Worm (Caenorhabditis elegans) whole organism, young adult: ENCODE data around the gene ascc-1.

Experiments
- B0336.3 ChIP-seq: fragments of 200-800 bp; sonication (Bioruptor generic); IDR thresholded peaks from 2 replicates; pipeline ENCODE4 v1.3.6; 2022; ENCODE audit warnings: missing genetic modification characterization, missing compliant biosample characterization
- C06A6.2 ChIP-seq: fragments of 200-800 bp; sonication (Bioruptor generic); conservative IDR thresholded peaks from 2 replicates; pipeline ENCODE4 v1.3.6; 2022; ENCODE audit warnings: missing genetic modification characterization, missing compliant biosample characterization
- F37B4.10 ChIP-seq: fragments of 200-800 bp; sonication (Bioruptor generic); IDR thresholded peaks from 2 replicates; pipeline ENCODE4 v1.3.6; 2022; ENCODE audit warnings: missing genetic modification characterization, missing compliant biosample characterization
- F57A8.1 ChIP-seq: fragments of 200-800 bp; sonication (Bioruptor generic); optimal IDR thresholded peaks from 2 replicates; lab custom pipeline; 2018; ENCODE audit warnings: mild to moderate bottlenecking, missing genetic modification characterization, moderate library complexity, missing compliant biosample characterization
- K12H6.12 ChIP-seq: fragments of 200-800 bp; sonication (Bioruptor generic); optimal IDR thresholded peaks from 2 replicates; lab custom pipeline; 2018; ENCODE audit warnings: mild to moderate bottlenecking, missing genetic modification characterization, missing compliant biosample characterization
- T07F8.4 ChIP-seq: sonication (generic microtip); optimal IDR thresholded peaks from 2 replicates; lab custom pipeline; 2016; ENCODE audit warnings: mild to moderate bottlenecking, missing genetic modification characterization, moderate library complexity, missing compliant biosample characterization
- Y53F4B.3 ChIP-seq: fragments of 200-800 bp; sonication (Bioruptor generic); IDR thresholded peaks from 2 replicates; pipeline ENCODE4 v1.3.6; 2022; ENCODE audit warnings: missing genetic modification reagents, missing genetic modification characterization, missing compliant biosample characterization
- Y53G8AR.9 ChIP-seq: fragments of 200-800 bp; sonication (Bioruptor generic); conservative IDR thresholded peaks from 2 replicates; pipeline ENCODE4 v1.3.6; 2022; ENCODE audit warnings: missing genetic modification reagents, missing genetic modification characterization, missing compliant biosample characterization
- Y56A3A.18 ChIP-seq: fragments of 200-800 bp; sonication (Bioruptor generic); IDR thresholded peaks from 2 replicates; pipeline ENCODE4 v1.3.6; 2022; ENCODE audit warnings: missing genetic modification reagents, missing genetic modification characterization, missing compliant biosample characterization
- Y67H2A.10 ChIP-seq: fragments of 200-800 bp; sonication (Bioruptor generic); conservative IDR thresholded peaks from 2 replicates; pipeline ENCODE4 v1.3.6; 2022; ENCODE audit warnings: missing genetic modification reagents, missing genetic modification characterization, missing compliant biosample characterization
- ama-1 ChIP-seq, 3 experiments: fragments of 150-350 bp in 1 of 3; sonication (generic microtip) in 2 of 3; optimal IDR thresholded peaks; 2 replicates each; lab custom pipeline; 2014 to 2018; ENCODE audit warnings: missing biosample characterization in 2 of 3, missing genetic modification characterization in 2 of 3, missing genetic modification reagents in 2 of 3
- atf-7 ChIP-seq: sonication (generic microtip); optimal IDR thresholded peaks from 2 replicates; lab custom pipeline; 2017; ENCODE audit warnings: mild to moderate bottlenecking, missing genetic modification characterization, missing compliant biosample characterization
- attf-3 ChIP-seq: fragments of 200-800 bp; sonication (Bioruptor generic); conservative IDR thresholded peaks from 2 replicates; pipeline ENCODE4 v1.3.6; 2022; ENCODE audit warnings: missing genetic modification reagents, missing genetic modification characterization, missing compliant biosample characterization
- ccch-3 ChIP-seq: fragments of 200-800 bp; sonication (Bioruptor generic); optimal IDR thresholded peaks from 2 replicates; lab custom pipeline; 2018; ENCODE audit warnings: mild to moderate bottlenecking, missing genetic modification characterization, missing compliant biosample characterization
- cebp-1 ChIP-seq, 2 experiments: fragments of 200-800 bp in 1 of 2; sonication (Bioruptor generic) in 1 of 2; sonication (generic microtip) in 1 of 2; IDR thresholded peaks in 1 of 2; optimal IDR thresholded peaks in 1 of 2; 2 replicates each; pipeline versions ENCODE4 v1.3.6 to Lab custom; 2017 to 2022; ENCODE audit warnings: missing compliant biosample characterization in 2 of 2, missing genetic modification characterization in 2 of 2, mild to moderate bottlenecking in 1 of 2, missing genetic modification reagents in 1 of 2, moderate library complexity in 1 of 2
- chd-7 ChIP-seq: sonication (generic microtip); optimal IDR thresholded peaks from 2 replicates; lab custom pipeline; 2016; ENCODE audit warnings: mild to moderate bottlenecking, missing genetic modification characterization, moderate library complexity, missing compliant biosample characterization
- dox-1 ChIP-seq: fragments of 200-800 bp; sonication (Bioruptor generic); IDR thresholded peaks from 2 replicates; pipeline ENCODE4 v1.3.6; 2022; ENCODE audit warnings: missing genetic modification reagents, missing genetic modification characterization, missing compliant biosample characterization
- egl-44 ChIP-seq: fragments of 200-800 bp; sonication (Bioruptor generic); IDR thresholded peaks from 2 replicates; pipeline ENCODE4 v1.3.6; 2022; ENCODE audit warnings: missing genetic modification reagents, missing genetic modification characterization, missing compliant biosample characterization
- egrh-3 ChIP-seq: fragments of 200-800 bp; sonication (Bioruptor generic); IDR thresholded peaks from 2 replicates; pipeline ENCODE4 v1.3.6; 2022; ENCODE audit warnings: missing genetic modification reagents, missing genetic modification characterization, missing compliant biosample characterization
- ets-4 ChIP-seq: fragments of 200-800 bp; sonication (Bioruptor generic); optimal IDR thresholded peaks from 2 replicates; lab custom pipeline; 2018; ENCODE audit warnings: mild to moderate bottlenecking, missing genetic modification characterization, missing compliant biosample characterization
- hlh-26 ChIP-seq: fragments of 200-800 bp; sonication (Bioruptor generic); conservative IDR thresholded peaks from 2 replicates; pipeline ENCODE4 v1.3.6; 2022; ENCODE audit warnings: missing genetic modification reagents, missing genetic modification characterization, missing compliant biosample characterization
- hmg-20 ChIP-seq: fragments of 200-800 bp; sonication (Bioruptor generic); IDR thresholded peaks from 2 replicates; pipeline ENCODE4 v1.3.6; 2022; ENCODE audit warnings: missing genetic modification reagents, missing genetic modification characterization, missing compliant biosample characterization
- hrde-1 ChIP-seq: sonication (generic microtip); optimal IDR thresholded peaks from 2 replicates; lab custom pipeline; 2016; ENCODE audit warnings: missing genetic modification characterization, mild to moderate bottlenecking, missing compliant biosample characterization, moderate library complexity, missing genotype, missing genetic modification reagents, borderline replicate concordance
- hsf-1 ChIP-seq: fragments of 200-800 bp; sonication (Bioruptor generic); IDR thresholded peaks from 2 replicates; pipeline ENCODE4 v1.3.6; 2022; ENCODE audit warnings: missing genetic modification reagents, missing genetic modification characterization, missing compliant biosample characterization
- let-526 ChIP-seq: fragments of 200-800 bp; sonication (Bioruptor generic); IDR thresholded peaks from 2 replicates; pipeline ENCODE4 v1.3.6; 2022; ENCODE audit warnings: missing genetic modification reagents, missing genetic modification characterization, missing compliant biosample characterization
- lin-26 ChIP-seq: fragments of 200-800 bp; sonication (Bioruptor generic); IDR thresholded peaks from 2 replicates; pipeline ENCODE4 v1.3.6; 2022; ENCODE audit warnings: missing genetic modification reagents, missing genetic modification characterization, missing compliant biosample characterization
- lin-35 ChIP-seq, 3 experiments: fragments of 150-350 bp in 2 of 3; sonication (generic microtip) in 1 of 3; optimal IDR thresholded peaks; 2 replicates each; lab custom pipeline; 2014 to 2018; ENCODE audit warnings: missing biosample characterization in 3 of 3, missing genetic modification characterization in 3 of 3, missing genetic modification reagents in 3 of 3
- lin-54 ChIP-seq: fragments of 200-800 bp; sonication (Bioruptor generic); optimal IDR thresholded peaks from 2 replicates; lab custom pipeline; 2018; ENCODE audit warnings: mild to moderate bottlenecking, missing genetic modification characterization, missing compliant biosample characterization
- madf-10 ChIP-seq: sonication (generic microtip); optimal IDR thresholded peaks from 2 replicates; lab custom pipeline; 2016; ENCODE audit warnings: mild to moderate bottlenecking, missing genetic modification characterization, missing compliant biosample characterization
- madf-3 ChIP-seq: fragments of 200-800 bp; sonication (Bioruptor generic); IDR thresholded peaks from 2 replicates; pipeline ENCODE4 v1.3.6; 2022; ENCODE audit warnings: missing genetic modification reagents, missing genetic modification characterization, missing compliant biosample characterization
- madf-6 ChIP-seq: fragments of 200-800 bp; sonication (Bioruptor generic); IDR thresholded peaks from 2 replicates; pipeline ENCODE4 v1.3.6; 2022; ENCODE audit warnings: missing genetic modification reagents, missing genetic modification characterization, missing compliant biosample characterization
- mel-28 ChIP-seq: sonication (generic microtip); optimal IDR thresholded peaks from 2 replicates; lab custom pipeline; 2016; ENCODE audit warnings: borderline replicate concordance, mild to moderate bottlenecking, missing genetic modification characterization, missing compliant biosample characterization
- nfyb-1 ChIP-seq: fragments of 200-800 bp; sonication (Bioruptor generic); IDR thresholded peaks from 2 replicates; pipeline ENCODE4 v1.3.6; 2022; ENCODE audit warnings: missing genetic modification reagents, missing genetic modification characterization, missing compliant biosample characterization
- pbrm-1 ChIP-seq: fragments of 200-800 bp; sonication (Bioruptor generic); IDR thresholded peaks from 2 replicates; pipeline ENCODE4 v1.3.6; 2022; ENCODE audit warnings: missing genetic modification reagents, missing genetic modification characterization, missing compliant biosample characterization
- pha-4 ChIP-seq: fragments of 150-350 bp; sonication (generic microtip); optimal IDR thresholded peaks from 2 replicates; lab custom pipeline; 2014; ENCODE audit warnings: missing biosample characterization, missing genetic modification reagents, missing genetic modification characterization
- rcor-1 ChIP-seq: fragments of 200-800 bp; sonication (Bioruptor generic); IDR thresholded peaks from 2 replicates; pipeline ENCODE4 v1.3.6; 2022; ENCODE audit warnings: missing genetic modification reagents, missing genetic modification characterization, missing compliant biosample characterization
- rec-8 ChIP-seq, 2 experiments: sonication (generic microtip); optimal IDR thresholded peaks; 2 replicates each; lab custom pipeline; 2016; ENCODE audit warnings: mild to moderate bottlenecking in 2 of 2, missing genetic modification characterization in 2 of 2, missing genetic modification reagents in 2 of 2, missing genotype in 2 of 2, missing biosample characterization in 1 of 2, missing compliant biosample characterization in 1 of 2, moderate library complexity in 1 of 2
- repo-1 ChIP-seq: sonication (generic microtip); optimal IDR thresholded peaks from 2 replicates; lab custom pipeline; 2017; ENCODE audit warnings: mild to moderate bottlenecking, missing genetic modification characterization, missing compliant biosample characterization
- sdz-38 ChIP-seq: sonication (generic microtip); optimal IDR thresholded peaks from 2 replicates; lab custom pipeline; 2016; ENCODE audit warnings: missing genotype, missing genetic modification characterization, missing compliant biosample characterization
- sptf-2 ChIP-seq: fragments of 200-800 bp; sonication (Bioruptor generic); optimal IDR thresholded peaks from 2 replicates; lab custom pipeline; 2018; ENCODE audit warnings: mild to moderate bottlenecking, missing genetic modification characterization, missing compliant biosample characterization
- tbp1 ChIP-seq: fragments of 200-800 bp; sonication (Bioruptor generic); optimal IDR thresholded peaks from 2 replicates; lab custom pipeline; 2018; ENCODE audit warnings: mild to moderate bottlenecking, missing genetic modification characterization, missing compliant biosample characterization
- unc-130 ChIP-seq: sonication (generic microtip); optimal IDR thresholded peaks from 2 replicates; lab custom pipeline; 2016; ENCODE audit warnings: missing genetic modification reagents, missing genetic modification characterization, missing compliant biosample characterization
- zfh-2 ChIP-seq: fragments of 200-800 bp; sonication (Bioruptor generic); conservative IDR thresholded peaks from 2 replicates; pipeline ENCODE4 v1.3.6; 2022; ENCODE audit warnings: missing genetic modification reagents, missing genetic modification characterization, missing compliant biosample characterization
- ztf-18 ChIP-seq: sonication (generic microtip); optimal IDR thresholded peaks from 2 replicates; lab custom pipeline; 2016; ENCODE audit warnings: missing genotype, mild to moderate bottlenecking, missing genetic modification characterization, missing compliant biosample characterization
- ztf-26 ChIP-seq: sonication (generic microtip); optimal IDR thresholded peaks from 2 replicates; lab custom pipeline; 2017; ENCODE audit warnings: missing genetic modification characterization, missing compliant biosample characterization

ascc-1 gene

ce11 chrII:23739-24138 is 33.7 kb upstream of the ascc-1 start:
- no peak for TF ChIP-seq egrh-3 (GFP tag; lab: Robert Waterston, UW)
- TF ChIP-seq hsf-1 (GFP tag; lab: Robert Waterston, UW): 0 out of 2 replicates have a peak, but pooled peaks have one; percentile 13
- TF ChIP-seq zfh-2: peak; percentile 68
- no peak for TF ChIP-seq madf-3 (GFP tag; lab: Robert Waterston, UW)
- TF ChIP-seq dox-1 (GFP tag; lab: Robert Waterston, UW): 0 out of 2 replicates have a peak, but pooled peaks have one; percentile 12

- TF ChIP-seq dox-1 (GFP tag; lab: Robert Waterston, UW) (peak; percentile 64; the same call in 1 of the 2 replicates), T07F8.4 (tag; lab: Kevin White, UChicago) (no peak), Y56A3A.18 (0 out of 2 replicates have a peak, but pooled peaks have one; percentile 23), hlh-26 (GFP tag; lab: Robert Waterston, UW) (no peak), madf-6 (GFP tag; lab: Robert Waterston, UW) (peak; percentile 11; the same call in 1 of the 2 replicates), lin-26 (GFP tag; lab: Robert Waterston, UW) (no peak), madf-10 (tag; lab: Kevin White, UChicago) (peak; percentile 19), madf-3 (GFP tag; lab: Robert Waterston, UW) (peak; percentile 68; the same call in 1 of the 2 replicates), pbrm-1 (peak; percentile 54; the same call in 1 of the 2 replicates), K12H6.12 (peak; percentile 39), Y67H2A.10 (GFP tag; lab: Robert Waterston, UW) (no peak), egl-44 (GFP tag; lab: Robert Waterston, UW) (no peak), ztf-26 (tag; lab: Kevin White, UChicago) (peak; percentile 56), F57A8.1 (GFP tag; lab: Kevin White, UChicago) (no peak), Y53F4B.3 (GFP tag; lab: Robert Waterston, UW) (no peak), ets-4 (GFP tag; lab: Kevin White, UChicago) (no peak), lin-35 (GFP tag; optimal IDR thresholded peaks at IDR 0.05; lab: Kevin White, UChicago) (peak; percentile 1 to 83 (median 58)), tbp1 (GFP tag; lab: Kevin White, UChicago) (peak; percentile 19), atf-7 (tag; lab: Kevin White, UChicago) (peak; percentile 19), unc-130 (GFP tag; lab: Kevin White, UChicago) (no peak), F37B4.10 (GFP tag; lab: Robert Waterston, UW) (no peak), cebp-1 (GFP tag; IDR thresholded peaks at IDR 0.05; lab: Robert Waterston, UW) (no peak), cebp-1 (tag; optimal IDR thresholded peaks at IDR 0.05; lab: Kevin White, UChicago) (peak; percentile 60), rcor-1 (GFP tag; lab: Robert Waterston, UW) (peak; percentile 52; the same call in 1 of the 2 replicates), hrde-1 (tag; lab: Kevin White, UChicago) (no peak), let-526 (GFP tag; lab: Robert Waterston, UW) (no peak), Y53G8AR.9 (peak; percentile 61; the same call in 1 of the 2 replicates), chd-7 (no peak), C06A6.2 (GFP tag; lab: Robert Waterston, UW) (peak; percentile 56), B0336.3 (GFP tag; lab: Robert Waterston, UW) (0 out of 2 replicates have a peak, but pooled peaks have one; percentile 37), nfyb-1 (peak; percentile 56; the same call in 1 of the 2 replicates), hmg-20 (GFP tag; lab: Robert Waterston, UW) (0 out of 2 replicates have a peak, but pooled peaks have one; percentile 36), repo-1 (tag; lab: Kevin White, UChicago) (peak; percentile 53), ama-1 (optimal IDR thresholded peaks at IDR 0.05; lab: Kevin White, UChicago) (peak; percentile 30), ama-1 (GFP tag; optimal IDR thresholded peaks at IDR 0.05; lab: Kevin White, UChicago) (no peak), mel-28 (tag; lab: Kevin White, UChicago) (no peak), attf-3 (GFP tag; lab: Robert Waterston, UW) (peak; percentile 43; the same call in 1 of the 2 replicates), sdz-38 (tag; lab: Kevin White, UChicago) (no peak), sptf-2 (no peak), ccch-3 (no peak), ztf-18 (tag; lab: Kevin White, UChicago) (peak; percentile 94), pha-4 (tag; lab: Kevin White, UChicago) (no peak), rec-8 (tag; optimal IDR thresholded peaks at IDR 0.05; lab: Kevin White, UChicago) (no peak), lin-54 (GFP tag; lab: Kevin White, UChicago) (peak; percentile 90)
Observed at ce11 chrII:24559-24998, 32.9 kb upstream of the ascc-1 start, which contains the start of gene enee-1. enee-1 (plus strand) TSS chrII:24666.
